Worm (Caenorhabditis elegans): ENCODE results near the gene R144.6.

DNA sequence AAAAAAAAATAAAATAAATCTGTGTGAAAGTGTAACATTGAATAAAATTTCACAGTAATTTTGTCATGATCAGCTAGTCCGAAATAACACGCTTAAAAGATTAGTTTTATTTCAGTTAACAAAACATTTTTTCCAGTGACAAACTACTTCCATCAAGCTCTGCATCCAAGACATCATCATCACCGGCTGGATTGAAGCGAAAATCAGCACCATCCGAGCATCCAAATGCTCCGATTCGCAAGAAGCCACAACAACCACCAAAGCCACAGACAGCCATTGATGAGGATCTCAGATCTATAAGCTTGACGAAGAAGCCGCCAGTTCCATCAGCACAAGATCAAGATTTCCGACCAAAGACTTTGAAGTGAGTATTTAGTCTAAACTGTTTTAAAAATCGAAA, 22.7 kb upstream of the R144.6 start:
- no peak for TF ChIP-seq zip-5 (tag; optimal IDR thresholded peaks at IDR 0.05)
- TF ChIP-seq ztf-16 (tag; optimal IDR thresholded peaks at IDR 0.05), result no peak
- no peak for TF ChIP-seq hlh-6 (tag; optimal IDR thresholded peaks at IDR 0.05)
- TF ChIP-seq ceh-9 (tag; optimal IDR thresholded peaks at IDR 0.05), result no peak
- no peak for TF ChIP-seq lim-6 (tag; optimal IDR thresholded peaks at IDR 0.05)
- TF ChIP-seq gmeb-2 (tag; optimal IDR thresholded peaks at IDR 0.05), result no peak
- no peak for TF ChIP-seq ceh-48 (tag; optimal IDR thresholded peaks at IDR 0.05)
- no peak for TF ChIP-seq ahr-1 (tag; optimal IDR thresholded peaks at IDR 0.05)
- no peak for TF ChIP-seq pha-4 (tag; optimal IDR thresholded peaks at IDR 0.05)
- TF ChIP-seq nhr-11 (tag; optimal IDR thresholded peaks at IDR 0.05), result no peak
- no peak for TF ChIP-seq ceh-6 (GFP tag; optimal IDR thresholded peaks at IDR 0.05)
- no peak for TF ChIP-seq pros-1 (tag; optimal IDR thresholded peaks at IDR 0.05)
- TF ChIP-seq ama-1 (optimal IDR thresholded peaks at IDR 0.05), result no peak

Measured in whole organism, late embryonic.